Fruit fly (Drosophila melanogaster): ENCODE results near the gene Ent2.

Gene Ent2

DNA sequence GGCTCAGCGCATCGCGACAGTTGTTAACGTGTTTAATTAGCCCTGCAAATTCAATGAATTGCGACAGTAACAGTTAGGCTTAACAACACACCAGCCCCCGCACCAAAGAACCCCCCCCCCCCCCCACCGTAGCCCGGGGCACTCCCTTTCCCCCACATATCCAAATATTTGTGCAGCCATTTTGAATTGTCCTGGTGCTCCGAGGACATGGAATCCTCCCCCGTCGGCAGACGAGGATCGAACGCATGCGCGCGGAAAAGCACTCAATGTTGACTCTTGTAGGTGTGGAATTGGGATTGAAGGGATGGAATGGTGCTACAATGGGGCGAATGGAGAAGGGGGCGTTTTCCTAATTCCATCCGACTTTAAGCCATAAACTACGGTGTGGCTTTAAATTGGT, 14.1 kb upstream of the Ent2 start:
- TF ChIP-seq psq (optimal IDR thresholded peaks at IDR 0.05) (no peak), insv (optimal IDR thresholded peaks at IDR 0.05) (no peak), Myc (optimal IDR thresholded peaks at IDR 0.05) (no peak), Sin3A (optimal IDR thresholded peaks at IDR 0.05) (no peak), ttk (optimal IDR thresholded peaks at IDR 0.05) (no peak)

dm6 chr2L:6550809-6551208, 11.3 kb upstream of the Ent2 start:
- TF ChIP-seq Sin3A (optimal IDR thresholded peaks at IDR 0.05) (no peak), insv (optimal IDR thresholded peaks at IDR 0.05) (no peak), psq (optimal IDR thresholded peaks at IDR 0.05) (no peak), Myc (optimal IDR thresholded peaks at IDR 0.05) (no peak), h (optimal IDR thresholded peaks at IDR 0.05) (no peak), ttk (optimal IDR thresholded peaks at IDR 0.05) (no peak)

- no peak for TF ChIP-seq Myc (optimal IDR thresholded peaks at IDR 0.05)
- no peak for TF ChIP-seq h (optimal IDR thresholded peaks at IDR 0.05)
- no peak for TF ChIP-seq insv (optimal IDR thresholded peaks at IDR 0.05)
- TF ChIP-seq ttk (optimal IDR thresholded peaks at IDR 0.05) = no peak
- no peak for TF ChIP-seq psq (optimal IDR thresholded peaks at IDR 0.05)
- no peak for TF ChIP-seq Sin3A (optimal IDR thresholded peaks at IDR 0.05)
These were observed 10.7 kb upstream of the Ent2 start for dm6 chr2L:6551452-6551851.

DNA sequence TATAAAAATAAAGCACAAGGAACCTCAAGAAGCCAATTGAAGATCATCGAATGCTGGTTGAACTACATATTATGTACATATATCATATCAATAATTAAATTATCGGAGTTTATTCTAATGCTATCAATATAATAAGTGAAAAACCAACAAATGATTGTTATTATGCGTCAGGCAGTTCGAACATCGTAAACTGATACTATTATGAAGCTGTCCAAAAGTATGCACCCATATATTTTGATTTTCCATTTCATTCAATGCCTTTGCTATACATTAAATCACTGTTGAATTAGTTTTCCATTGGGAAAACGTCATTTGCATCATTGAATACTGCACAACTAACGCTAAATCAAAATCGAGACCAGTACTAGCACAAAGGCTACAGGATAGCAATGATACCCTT, 9.8 kb upstream of the Ent2 start:
- TF ChIP-seq psq (optimal IDR thresholded peaks at IDR 0.05) (no peak), insv (optimal IDR thresholded peaks at IDR 0.05) (no peak), ttk (optimal IDR thresholded peaks at IDR 0.05) (no peak), h (optimal IDR thresholded peaks at IDR 0.05) (no peak), Myc (optimal IDR thresholded peaks at IDR 0.05) (no peak), Sin3A (optimal IDR thresholded peaks at IDR 0.05) (no peak)

DNA sequence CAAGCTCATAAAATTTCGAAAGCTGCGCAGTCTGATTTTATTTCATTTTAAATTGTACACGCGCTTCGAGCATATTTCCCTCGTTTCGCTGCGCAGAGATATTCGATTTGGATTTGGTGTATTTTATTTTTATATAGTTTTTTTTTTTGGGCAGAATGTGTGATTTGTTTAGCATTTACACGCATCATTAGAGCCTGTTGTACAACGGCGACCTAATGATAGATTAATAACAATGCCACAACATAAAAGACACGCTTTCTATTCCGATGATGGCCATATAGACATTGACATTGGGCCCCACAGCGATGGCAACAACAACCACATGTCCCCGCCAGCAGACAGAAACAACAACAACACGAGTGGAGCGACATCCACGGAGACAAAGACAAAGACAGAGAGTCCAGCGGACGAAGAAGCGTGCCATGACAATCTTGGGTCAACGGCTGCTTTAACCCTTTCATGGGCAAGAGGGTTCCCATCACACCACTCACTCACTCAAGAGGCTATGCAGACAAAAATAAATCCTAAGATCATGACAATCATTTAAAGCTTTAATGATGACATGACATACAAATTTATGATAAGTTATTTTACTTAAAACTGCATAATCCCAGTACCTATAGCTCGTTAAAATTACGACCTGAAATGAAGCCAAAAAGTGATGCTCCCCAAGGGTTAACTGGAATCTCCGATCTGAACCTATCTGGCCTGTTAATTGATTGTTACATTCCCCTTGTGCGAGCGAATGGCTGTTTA, 8.9 kb upstream of the Ent2 start:
- TF ChIP-seq Myc (optimal IDR thresholded peaks at IDR 0.05) (no peak), psq (optimal IDR thresholded peaks at IDR 0.05) (no peak)

dm6 chr2L:6553797-6554188, 8.3 kb upstream of the Ent2 start:
- TF ChIP-seq Sin3A (optimal IDR thresholded peaks at IDR 0.05) (no peak), h (optimal IDR thresholded peaks at IDR 0.05) (no peak), Myc (optimal IDR thresholded peaks at IDR 0.05) (no peak)

DNA sequence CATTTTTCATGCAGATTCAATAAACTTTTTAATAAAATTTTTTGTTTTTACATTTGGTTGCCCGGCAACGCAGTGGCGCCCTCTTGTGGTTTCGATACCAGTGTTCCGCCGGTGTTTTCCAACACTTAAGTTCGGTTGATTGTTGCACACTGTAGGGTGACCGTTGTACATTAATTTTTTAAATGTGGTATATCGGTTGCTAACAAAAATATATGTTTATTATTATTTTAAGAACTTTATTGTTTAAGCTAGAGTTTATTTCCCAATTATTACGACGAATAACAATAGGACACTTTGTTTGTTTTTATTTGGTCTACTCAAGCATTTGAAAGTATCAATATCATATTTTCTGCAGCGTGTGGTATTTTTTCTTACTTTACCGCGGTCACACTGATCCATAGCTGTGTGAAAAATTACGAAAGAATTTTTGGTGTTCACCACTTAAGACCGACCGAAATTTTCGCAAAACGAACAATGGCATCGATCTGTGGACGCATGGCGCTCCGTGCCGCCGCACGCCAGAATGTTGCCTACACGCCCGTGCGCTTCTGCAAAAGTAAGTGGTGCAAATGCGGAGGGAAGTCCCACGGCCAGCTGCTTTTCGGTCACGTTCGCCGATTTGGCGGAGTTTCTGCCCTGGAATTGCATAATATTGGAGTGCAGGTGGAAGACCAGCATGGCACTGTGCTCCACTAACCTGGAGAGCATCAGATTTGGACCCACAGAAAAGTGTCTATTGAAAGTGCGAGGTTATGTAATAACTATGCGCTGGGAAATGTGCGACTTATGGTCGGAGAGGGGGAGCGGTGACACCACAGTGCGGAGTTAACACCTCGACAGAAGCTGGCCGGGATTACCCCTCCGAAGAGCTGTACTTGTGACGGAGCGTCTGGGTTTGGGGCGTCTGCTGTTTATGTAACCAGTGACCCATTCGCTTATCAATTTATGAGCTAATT, 4.4 kb upstream of the Ent2 start, which contains the start of the genes IFT52 and COX5B:
Gene IFT52 (minus strand): TSS at position 74 of the 956 bp plus-strand sequence.
Gene COX5B (plus strand): TSS at position 372 of the 956 bp plus-strand sequence.
- TF ChIP-seq h (optimal IDR thresholded peaks at IDR 0.05) = no peak
- TF ChIP-seq psq (optimal IDR thresholded peaks at IDR 0.05) = no peak
- no peak for TF ChIP-seq Sin3A (optimal IDR thresholded peaks at IDR 0.05)
- TF ChIP-seq insv (optimal IDR thresholded peaks at IDR 0.05) = no peak

- TF ChIP-seq Myc (optimal IDR thresholded peaks at IDR 0.05) = no peak
- no peak for TF ChIP-seq h (optimal IDR thresholded peaks at IDR 0.05)
- no peak for TF ChIP-seq psq (optimal IDR thresholded peaks at IDR 0.05)
- no peak for TF ChIP-seq Sin3A (optimal IDR thresholded peaks at IDR 0.05)
- TF ChIP-seq ttk (optimal IDR thresholded peaks at IDR 0.05) = no peak
- TF ChIP-seq insv (optimal IDR thresholded peaks at IDR 0.05) = no peak
These were observed 3.0 kb upstream of the Ent2 start, which contains the start of gene COX5BL for dm6 chr2L:6559131-6559530. COX5BL (plus strand) TSS chr2L:6559431.

- no peak for TF ChIP-seq h (optimal IDR thresholded peaks at IDR 0.05)
- no peak for TF ChIP-seq insv (optimal IDR thresholded peaks at IDR 0.05)
- no peak for TF ChIP-seq ttk (optimal IDR thresholded peaks at IDR 0.05)
- TF ChIP-seq Sin3A (optimal IDR thresholded peaks at IDR 0.05) = no peak
- no peak for TF ChIP-seq psq (optimal IDR thresholded peaks at IDR 0.05)
- TF ChIP-seq Myc (optimal IDR thresholded peaks at IDR 0.05) = no peak
These were observed 198 bp downstream of the Ent2 start for dm6 chr2L:6562358-6562687.

DNA sequence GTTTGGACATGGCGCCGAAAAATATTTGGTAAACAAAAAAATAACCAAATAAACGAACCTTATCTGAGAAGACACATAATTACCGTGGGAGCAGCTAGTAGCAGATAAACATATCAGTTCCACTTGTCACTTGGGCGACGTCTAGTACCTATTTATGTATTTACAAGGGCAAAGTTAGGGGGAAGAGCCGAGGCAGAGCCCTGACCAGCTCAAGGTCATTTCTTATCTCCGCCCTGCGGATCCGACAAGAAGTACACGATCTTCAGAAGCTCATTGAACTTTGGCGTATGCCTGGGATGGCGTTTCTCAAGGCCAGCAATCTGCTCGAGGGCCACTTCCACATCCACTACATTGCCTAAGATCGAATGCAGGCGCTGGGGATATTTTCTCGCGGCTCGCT, 2.8 kb downstream of the Ent2 start:
- TF ChIP-seq psq (optimal IDR thresholded peaks at IDR 0.05) (no peak), Myc (optimal IDR thresholded peaks at IDR 0.05) (no peak), insv (optimal IDR thresholded peaks at IDR 0.05) (no peak), h (optimal IDR thresholded peaks at IDR 0.05) (no peak), Sin3A (optimal IDR thresholded peaks at IDR 0.05) (no peak), ttk (optimal IDR thresholded peaks at IDR 0.05) (no peak)

dm6 chr2L:6566020-6566687, 4.0 kb downstream of the Ent2 start, which contains the start of gene CG13766:
CG13766 (minus strand) TSS chr2L:6566181.
- no peak for TF ChIP-seq Myc (optimal IDR thresholded peaks at IDR 0.05)
- TF ChIP-seq Sin3A (optimal IDR thresholded peaks at IDR 0.05) = no peak
- no peak for TF ChIP-seq ttk (optimal IDR thresholded peaks at IDR 0.05)
- no peak for TF ChIP-seq h (optimal IDR thresholded peaks at IDR 0.05)
- TF ChIP-seq psq (optimal IDR thresholded peaks at IDR 0.05) = no peak
- no peak for TF ChIP-seq insv (optimal IDR thresholded peaks at IDR 0.05)

DNA sequence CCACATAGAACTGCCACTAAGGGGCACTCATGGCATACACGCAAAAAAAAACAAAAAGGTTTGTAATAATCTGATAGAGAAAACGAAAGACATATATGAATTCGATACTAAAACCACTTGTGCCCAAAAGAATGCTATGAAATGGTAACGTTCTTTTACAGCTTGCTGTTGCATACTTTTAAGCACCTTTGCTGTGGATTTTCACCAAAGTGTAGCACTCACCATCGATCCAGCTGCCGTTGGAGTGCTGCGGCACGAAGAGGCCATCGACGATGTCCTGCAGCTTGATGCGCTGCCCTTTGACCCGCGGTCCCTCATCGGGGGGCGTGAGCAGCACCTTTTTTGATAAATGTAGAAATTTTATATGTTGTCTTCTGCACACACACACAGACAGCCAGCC, 16.9 kb downstream of the Ent2 start:
- TF ChIP-seq insv (optimal IDR thresholded peaks at IDR 0.05) (no peak), psq (optimal IDR thresholded peaks at IDR 0.05) (no peak), Sin3A (optimal IDR thresholded peaks at IDR 0.05) (no peak), ttk (optimal IDR thresholded peaks at IDR 0.05) (no peak), h (optimal IDR thresholded peaks at IDR 0.05) (no peak), Myc (optimal IDR thresholded peaks at IDR 0.05) (no peak)
